Fruit fly (Drosophila melanogaster) Kc167 (cell line): Measurements from ENCODE around the gene CG17996.

ENCODE experiments used
- Myc ChIP-seq: fragments of >200 bp; optimal IDR thresholded peaks from 2 replicates; lab custom pipeline; 2017; ENCODE audit warnings: missing external identifiers
- insv ChIP-seq: fragments of >200 bp; optimal IDR thresholded peaks from 3 replicates; lab custom pipeline; 2018; ENCODE audit warnings: missing external identifiers
- psq ChIP-seq: fragments of >200 bp; optimal IDR thresholded peaks from 2 replicates; lab custom pipeline; 2017; ENCODE audit warnings: missing external identifiers

dm6 chr2L:16706882-16707775, 23.7 kb downstream of the CG17996 start:
- TF ChIP-seq insv (lab: Kevin White, UChicago), result no peak
- TF ChIP-seq psq, result no peak
- no peak for TF ChIP-seq Myc (lab: Kevin White, UChicago)
